Fruit fly (Drosophila melanogaster) whole organism, embryonic: Measurements from ENCODE around the gene CG16984.

ENCODE experiments used
- CG10462 ChIP-seq: fragments of 200-800 bp; sonication (Bioruptor generic); optimal IDR thresholded peaks from 2 replicates; lab custom pipeline; 2016; ENCODE audit warnings: missing biosample characterization, missing genetic modification characterization
- CG10654 ChIP-seq: fragments of 200-800 bp; sonication (Bioruptor generic); optimal IDR thresholded peaks from 2 replicates; lab custom pipeline; 2016; ENCODE audit warnings: missing biosample characterization, missing genetic modification characterization
- CG14860 ChIP-seq: fragments of 200-800 bp; sonication (Bioruptor generic); IDR thresholded peaks from 3 replicates; pipeline ENCODE4 v1.3.6; 2022; ENCODE audit warnings: missing biosample characterization, missing genetic modification characterization; ENCODE audit not compliant: partially characterized antibody
- CG1529 ChIP-seq: fragments of 200-800 bp; sonication (Bioruptor generic); optimal IDR thresholded peaks from 3 replicates; lab custom pipeline; 2018; ENCODE audit warnings: missing biosample characterization, missing genetic modification characterization
- CG18619 ChIP-seq: fragments of 200-800 bp; sonication (Bioruptor generic); optimal IDR thresholded peaks from 3 replicates; lab custom pipeline; 2017; ENCODE audit warnings: missing biosample characterization, mild to moderate bottlenecking, missing genetic modification characterization
- CG2129 ChIP-seq: fragments of 200-800 bp; sonication (Bioruptor generic); IDR thresholded peaks from 2 replicates; pipeline ENCODE4 v1.3.6; 2022; ENCODE audit warnings: missing biosample characterization, missing genetic modification characterization; ENCODE audit not compliant: partially characterized antibody
- CG2199 ChIP-seq: fragments of 200-800 bp; sonication (Bioruptor generic); IDR thresholded peaks from 3 replicates; pipeline ENCODE4 v1.3.6; 2022; ENCODE audit warnings: missing biosample characterization, missing genetic modification characterization
- CG30020 ChIP-seq: fragments of 200-800 bp; optimal IDR thresholded peaks from 2 replicates; lab custom pipeline; 2019; ENCODE audit warnings: missing biosample characterization, mild to moderate bottlenecking, missing genetic modification characterization, moderate library complexity
- CG30403 ChIP-seq: fragments of 200-800 bp; sonication (Bioruptor generic); optimal IDR thresholded peaks from 3 replicates; lab custom pipeline; 2016; ENCODE audit warnings: missing biosample characterization, missing genetic modification characterization
- CG3163 ChIP-seq: fragments of 200-800 bp; sonication (Bioruptor generic); optimal IDR thresholded peaks from 3 replicates; lab custom pipeline; 2016; ENCODE audit warnings: missing biosample characterization, missing genetic modification characterization
- CG3407 ChIP-seq: fragments of 200-800 bp; sonication (Bioruptor generic); optimal IDR thresholded peaks from 2 replicates; lab custom pipeline; 2018; ENCODE audit warnings: missing biosample characterization, mild to moderate bottlenecking, missing genetic modification characterization
- CG34422 ChIP-seq: fragments of 200-800 bp; sonication (Bioruptor generic); IDR thresholded peaks from 3 replicates; pipeline ENCODE4 v1.3.6; 2022; ENCODE audit warnings: missing biosample characterization, missing genetic modification characterization
- CG3726 ChIP-seq: fragments of 200-800 bp; sonication (Bioruptor generic); IDR thresholded peaks from 3 replicates; pipeline ENCODE4, ENCODE4 v1.3.6; 2022; ENCODE audit warnings: missing biosample characterization, missing genetic modification characterization
- CG3838 ChIP-seq: fragments of 200-800 bp; sonication (Bioruptor generic); optimal IDR thresholded peaks from 3 replicates; lab custom pipeline; 2016; ENCODE audit warnings: missing biosample characterization, missing genetic modification characterization
- CG5180 ChIP-seq: fragments of 200-800 bp; sonication (Bioruptor generic); optimal IDR thresholded peaks from 3 replicates; lab custom pipeline; 2017; ENCODE audit warnings: missing biosample characterization, missing genetic modification characterization, mild to moderate bottlenecking, moderate library complexity, missing genetic modification reagents
- CG7271 ChIP-seq: fragments of 200-800 bp; sonication (Bioruptor generic); optimal IDR thresholded peaks from 2 replicates; lab custom pipeline; 2018; ENCODE audit warnings: missing biosample characterization, mild to moderate bottlenecking, missing genetic modification characterization, moderate library complexity
- CG8924 ChIP-seq: fragments of 200-800 bp; optimal IDR thresholded peaks from 3 replicates; lab custom pipeline; 2019; ENCODE audit warnings: missing biosample characterization, mild to moderate bottlenecking, missing genetic modification characterization, moderate library complexity
- CHES-1-like ChIP-seq: fragments of 200-800 bp; sonication (Bioruptor generic); optimal IDR thresholded peaks from 2 replicates; lab custom pipeline; 2016; ENCODE audit warnings: missing biosample characterization, missing genetic modification characterization
- Camta ChIP-seq: fragments of 200-800 bp; sonication (Bioruptor generic); optimal IDR thresholded peaks from 2 replicates; lab custom pipeline; 2016; ENCODE audit warnings: missing biosample characterization, missing genetic modification characterization
- D19B ChIP-seq: fragments of 200-800 bp; sonication (Bioruptor generic); optimal IDR thresholded peaks from 2 replicates; lab custom pipeline; 2017; ENCODE audit warnings: missing biosample characterization, mild to moderate bottlenecking, missing genetic modification characterization
- Opbp ChIP-seq: fragments of 200-800 bp; sonication (Bioruptor generic); IDR thresholded peaks from 3 replicates; pipeline ENCODE4 v1.3.6; 2022; ENCODE audit warnings: missing biosample characterization, missing genetic modification characterization; ENCODE audit not compliant: partially characterized antibody
- PHDP ChIP-seq: fragments of 200-800 bp; sonication (Bioruptor generic); optimal IDR thresholded peaks from 3 replicates; lab custom pipeline; 2018; ENCODE audit warnings: missing biosample characterization, mild to moderate bottlenecking, missing genetic modification characterization, moderate library complexity
- Rx ChIP-seq: fragments of 200-800 bp; sonication (Bioruptor generic); IDR thresholded peaks from 2 replicates; pipeline ENCODE4 v1.3.6; 2022; ENCODE audit warnings: missing biosample characterization, missing genetic modification characterization
- Ssrp ChIP-seq: fragments of 200-800 bp; sonication (Bioruptor generic); optimal IDR thresholded peaks from 2 replicates; lab custom pipeline; 2018; ENCODE audit warnings: missing biosample characterization, mild to moderate bottlenecking, missing genetic modification characterization, moderate library complexity
- ase ChIP-seq: fragments of 200-800 bp; sonication (Bioruptor generic); IDR thresholded peaks from 3 replicates; pipeline ENCODE4 v1.3.6; 2022; ENCODE audit warnings: missing biosample characterization, missing genetic modification characterization
- bsh ChIP-seq, 2 experiments: fragments of 200-800 bp; sonication (Bioruptor generic); optimal IDR thresholded peaks; 2 replicates each; lab custom pipeline; 2017 to 2018; ENCODE audit warnings: mild to moderate bottlenecking in 2 of 2, missing biosample characterization in 2 of 2, missing genetic modification characterization in 2 of 2, moderate library complexity in 1 of 2
- cas ChIP-seq: fragments of 200-800 bp; sonication (Bioruptor generic); IDR thresholded peaks from 2 replicates; pipeline ENCODE4 v1.3.6; 2022; ENCODE audit warnings: missing biosample characterization, missing genetic modification characterization
- ci ChIP-seq: fragments of 200-800 bp; sonication (Bioruptor generic); IDR thresholded peaks from 3 replicates; pipeline ENCODE4 v1.3.6; 2022; ENCODE audit warnings: missing biosample characterization, missing genetic modification characterization
- disco-r ChIP-seq: fragments of 200-800 bp; sonication (Bioruptor generic); optimal IDR thresholded peaks from 2 replicates; lab custom pipeline; 2016; ENCODE audit warnings: missing biosample characterization, missing genetic modification characterization
- dmrt11E ChIP-seq: fragments of 200-800 bp; sonication (Bioruptor generic); optimal IDR thresholded peaks from 3 replicates; lab custom pipeline; 2018; ENCODE audit warnings: missing biosample characterization, mild to moderate bottlenecking, missing genetic modification characterization, moderate library complexity
- her ChIP-seq: fragments of 200-800 bp; sonication (Bioruptor generic); optimal IDR thresholded peaks from 2 replicates; lab custom pipeline; 2016; ENCODE audit warnings: missing biosample characterization, missing genetic modification characterization
- ken ChIP-seq: fragments of 200-800 bp; sonication (Bioruptor generic); IDR thresholded peaks from 3 replicates; pipeline ENCODE4 v1.3.6; 2022; ENCODE audit warnings: missing biosample characterization, missing genetic modification characterization
- nerfin-2 ChIP-seq: fragments of 200-800 bp; sonication (Bioruptor generic); IDR thresholded peaks from 2 replicates; pipeline ENCODE4 v1.3.6; 2022; ENCODE audit warnings: missing biosample characterization, missing genetic modification characterization; ENCODE audit not compliant: partially characterized antibody
- pnt ChIP-seq: fragments of 200-800 bp; sonication (Bioruptor generic); optimal IDR thresholded peaks from 3 replicates; lab custom pipeline; 2016; ENCODE audit warnings: missing biosample characterization, missing genetic modification characterization
- run ChIP-seq: fragments of 200-800 bp; sonication (Bioruptor generic); optimal IDR thresholded peaks from 3 replicates; lab custom pipeline; 2018; ENCODE audit warnings: missing biosample characterization, mild to moderate bottlenecking, missing genetic modification characterization
- salm ChIP-seq: fragments of 200-800 bp; sonication (Bioruptor generic); optimal IDR thresholded peaks from 2 replicates; lab custom pipeline; 2018; ENCODE audit warnings: missing biosample characterization, mild to moderate bottlenecking, missing genetic modification characterization
- slbo ChIP-seq: fragments of 200-800 bp; sonication (Bioruptor generic); IDR thresholded peaks from 2 replicates; pipeline ENCODE4 v1.3.6; 2022; ENCODE audit warnings: missing biosample characterization, missing genetic modification characterization
- tin ChIP-seq: fragments of 200-800 bp; sonication (Bioruptor generic); optimal IDR thresholded peaks from 3 replicates; lab custom pipeline; 2016; ENCODE audit warnings: missing biosample characterization, missing genetic modification characterization
- wek ChIP-seq: fragments of 200-800 bp; sonication (Bioruptor generic); optimal IDR thresholded peaks from 3 replicates; lab custom pipeline; 2018; ENCODE audit warnings: missing biosample characterization, mild to moderate bottlenecking, missing genetic modification characterization, moderate library complexity
- yki ChIP-seq: fragments of >200 bp; optimal IDR thresholded peaks from 3 replicates; lab custom pipeline; 2018

CG16984 gene

DNA sequence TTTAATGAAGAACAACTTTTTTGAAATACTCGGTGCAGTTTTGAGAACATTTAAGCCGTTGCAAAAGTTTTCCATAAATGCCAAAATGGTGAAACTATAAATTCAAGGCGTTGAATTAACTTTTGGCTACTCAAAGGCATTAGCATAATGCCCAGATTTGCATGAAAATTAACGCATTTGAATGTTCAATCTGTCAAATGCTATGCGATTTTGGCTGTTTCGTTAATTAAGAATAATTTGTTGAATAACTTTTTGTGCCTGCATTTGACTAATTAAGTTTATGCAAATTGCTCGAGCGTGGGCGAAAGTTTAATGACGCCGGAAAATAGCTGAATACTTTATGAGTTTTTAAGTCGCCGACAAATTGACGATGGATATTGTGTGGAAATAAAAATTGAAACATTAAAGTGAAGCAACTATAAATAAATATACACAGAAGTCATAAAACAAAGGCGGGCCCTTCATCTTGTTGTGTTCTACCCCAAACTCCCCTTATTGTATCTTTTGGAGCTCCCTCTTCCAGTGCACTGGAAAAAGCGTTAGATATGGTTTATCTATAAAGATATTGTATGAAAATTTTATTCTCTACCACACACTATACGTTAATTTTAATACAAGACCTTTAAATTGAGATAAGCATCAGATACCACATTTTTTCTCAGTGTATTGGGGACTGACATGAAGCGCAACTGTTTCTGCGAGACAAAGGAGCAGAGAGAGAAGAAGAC lies 43.3 kb upstream of the CG16984 start (continued):
- TF ChIP-seq CG3163 = no peak
- TF ChIP-seq Rx (GFP tag; lab: Robert Waterston, UW) = no peak
- TF ChIP-seq CG5180 (GFP tag; lab: Kevin White, UChicago) = peak; percentile 6
- TF ChIP-seq CG8924 (tag; lab: Kevin White, UChicago) = peak; percentile 69
- TF ChIP-seq CG34422 (GFP tag; lab: Robert Waterston, UW) = 0 out of 3 replicates have a peak, but pooled peaks have one; percentile 12
- peak; percentile 75 for TF ChIP-seq tin
- peak; percentile 54; the same call in 2 of the 3 replicates for TF ChIP-seq ase (GFP tag; lab: Robert Waterston, UW)
- peak; percentile 36 for TF ChIP-seq CG3838 (GFP tag; lab: Kevin White, UChicago)
- TF ChIP-seq CG10654 (GFP tag; lab: Kevin White, UChicago) = peak; percentile 59
- TF ChIP-seq D19B = peak; percentile 18
- TF ChIP-seq CG2199 (GFP tag; lab: Robert Waterston, UW) = peak; percentile 80; the same call in 1 of the 3 replicates
- peak; percentile 52 to 87 for TF ChIP-seq bsh (GFP tag; optimal IDR thresholded peaks at IDR 0.05; lab: Kevin White, UChicago)
- TF ChIP-seq ci = peak; percentile 82
- TF ChIP-seq CG2129 (GFP tag; lab: Robert Waterston, UW) = no peak
- peak; percentile 77 for TF ChIP-seq Ssrp (tag; lab: Kevin White, UChicago)
- TF ChIP-seq her = peak; percentile 14
- TF ChIP-seq CG3407 (GFP tag; lab: Kevin White, UChicago) = peak; percentile 40
- TF ChIP-seq CG3726 (GFP tag; lab: Robert Waterston, UW) = no peak
- TF ChIP-seq slbo (GFP tag; lab: Robert Waterston, UW) = peak; percentile 55; the same call in 1 of the 2 replicates
- no peak for TF ChIP-seq CG7271 (tag; lab: Kevin White, UChicago)
- TF ChIP-seq nerfin-2 (GFP tag; lab: Robert Waterston, UW) = no peak
- peak; percentile 65 for TF ChIP-seq Camta (GFP tag; lab: Kevin White, UChicago)
- peak; percentile 50 for TF ChIP-seq CG1529 (GFP tag; lab: Kevin White, UChicago)
- peak; percentile 40 for TF ChIP-seq CG10462 (GFP tag; lab: Kevin White, UChicago)
- no peak for TF ChIP-seq yki (lab: Kevin White, UChicago)
- peak; percentile 87 for TF ChIP-seq dmrt11E (tag; lab: Kevin White, UChicago)
- TF ChIP-seq CG14860 (GFP tag; lab: Robert Waterston, UW) = no peak
- peak; percentile 39 for TF ChIP-seq pnt (GFP tag; lab: Kevin White, UChicago)
- TF ChIP-seq CG30403 (GFP tag; lab: Kevin White, UChicago) = peak; percentile 70
- peak; percentile 34 for TF ChIP-seq CHES-1-like
- TF ChIP-seq cas (GFP tag; lab: Robert Waterston, UW) = no peak
- TF ChIP-seq CG30020 (tag; lab: Kevin White, UChicago) = no peak
- no peak for TF ChIP-seq run (tag; lab: Kevin White, UChicago)
- TF ChIP-seq disco-r = peak; percentile 11
- no peak for TF ChIP-seq wek
- TF ChIP-seq Opbp = no peak
- TF ChIP-seq PHDP (tag; lab: Kevin White, UChicago) = peak; percentile 76
- no peak; the same call in 2 of the 3 replicates for TF ChIP-seq ken (GFP tag; lab: Robert Waterston, UW)
- TF ChIP-seq CG18619 (GFP tag; lab: Kevin White, UChicago) = peak; percentile 52
- no peak for TF ChIP-seq salm
